Worm (Caenorhabditis elegans) whole organism, mixed stage, embryonic: ENCODE data around the gene clh-3.

Source experiments
- M03D4.4 ChIP-seq: sonication (generic microtip); optimal IDR thresholded peaks from 2 replicates; lab custom pipeline; 2017; ENCODE audit warnings: mild to moderate bottlenecking, missing genetic modification characterization, missing compliant biosample characterization
- bed-3 ChIP-seq: fragments of 200-800 bp; sonication (Bioruptor generic); optimal IDR thresholded peaks from 3 replicates; lab custom pipeline; 2018; ENCODE audit warnings: mild to moderate bottlenecking, missing genetic modification characterization, moderate library complexity, missing compliant biosample characterization
- blmp-1 ChIP-seq: fragments of 150-350 bp; optimal IDR thresholded peaks from 2 replicates; lab custom pipeline; 2014; ENCODE audit warnings: missing biosample characterization, missing genetic modification characterization
- ceh-39 ChIP-seq: fragments of 150-350 bp; optimal IDR thresholded peaks from 2 replicates; lab custom pipeline; 2014; ENCODE audit warnings: missing biosample characterization, missing genetic modification characterization
- ceh-43 ChIP-seq: fragments of 200-800 bp; sonication (Bioruptor generic); optimal IDR thresholded peaks from 2 replicates; lab custom pipeline; 2018; ENCODE audit warnings: mild to moderate bottlenecking, missing genetic modification characterization, moderate library complexity, missing compliant biosample characterization
- ceh-83 ChIP-seq: fragments of 200-800 bp; sonication (Bioruptor generic); optimal IDR thresholded peaks from 2 replicates; lab custom pipeline; 2018; ENCODE audit warnings: mild to moderate bottlenecking, missing genetic modification characterization, missing compliant biosample characterization
- ces-1 ChIP-seq: fragments of 150-350 bp; optimal IDR thresholded peaks from 2 replicates; lab custom pipeline; 2014; ENCODE audit warnings: missing biosample characterization, missing genetic modification reagents, missing genetic modification characterization
- cnd-1 ChIP-seq: fragments of 200-800 bp; sonication (Bioruptor generic); optimal IDR thresholded peaks from 2 replicates; lab custom pipeline; 2018; ENCODE audit warnings: mild to moderate bottlenecking, missing genetic modification characterization, missing compliant biosample characterization
- drap-1 ChIP-seq: fragments of 200-800 bp; sonication (Bioruptor generic); optimal IDR thresholded peaks from 3 replicates; lab custom pipeline; 2018; ENCODE audit warnings: mild to moderate bottlenecking, missing genetic modification characterization, missing compliant biosample characterization
- elt-1 ChIP-seq: sonication (generic microtip); optimal IDR thresholded peaks from 2 replicates; lab custom pipeline; 2017; ENCODE audit warnings: missing genetic modification characterization, mild to moderate bottlenecking, missing compliant biosample characterization, antibody characterized with exemption, moderate library complexity, borderline replicate concordance; ENCODE audit not compliant: insufficient read depth
- elt-3 ChIP-seq: fragments of 150-350 bp; optimal IDR thresholded peaks from 2 replicates; lab custom pipeline; 2014; ENCODE audit warnings: missing biosample characterization, missing genetic modification characterization
- flh-1 ChIP-seq: fragments of 200-800 bp; sonication (Bioruptor generic); optimal IDR thresholded peaks from 2 replicates; lab custom pipeline; 2018; ENCODE audit warnings: mild to moderate bottlenecking, missing genetic modification characterization, moderate library complexity, missing compliant biosample characterization
- ham-2 ChIP-seq: fragments of 200-800 bp; sonication (Bioruptor generic); optimal IDR thresholded peaks from 2 replicates; lab custom pipeline; 2018; ENCODE audit warnings: mild to moderate bottlenecking, missing genetic modification characterization, missing compliant biosample characterization
- lin-13 ChIP-seq: fragments of 150-350 bp; optimal IDR thresholded peaks from 2 replicates; lab custom pipeline; 2014; ENCODE audit warnings: missing biosample characterization, missing genetic modification characterization
- lsy-2 ChIP-seq: fragments of 150-350 bp; optimal IDR thresholded peaks from 2 replicates; lab custom pipeline; 2014; ENCODE audit warnings: missing biosample characterization, missing genetic modification characterization
- mab-5 ChIP-seq: fragments of 150-350 bp; optimal IDR thresholded peaks from 2 replicates; lab custom pipeline; 2014; ENCODE audit warnings: missing biosample characterization, missing genetic modification characterization
- mep-1 ChIP-seq: fragments of 150-350 bp; optimal IDR thresholded peaks from 2 replicates; lab custom pipeline; 2017; ENCODE audit warnings: missing biosample characterization, missing genetic modification reagents, missing genetic modification characterization, inconsistent platforms
- mls-2 ChIP-seq: sonication (generic microtip); optimal IDR thresholded peaks from 2 replicates; lab custom pipeline; 2016; ENCODE audit warnings: mild to moderate bottlenecking, missing genetic modification characterization, moderate library complexity, missing compliant biosample characterization
- nhr-12 ChIP-seq: fragments of 150-350 bp; optimal IDR thresholded peaks from 2 replicates; lab custom pipeline; 2014; ENCODE audit warnings: missing biosample characterization, missing genetic modification characterization
- nhr-2 ChIP-seq: fragments of 150-350 bp; optimal IDR thresholded peaks from 2 replicates; lab custom pipeline; 2014; ENCODE audit warnings: missing biosample characterization, missing genetic modification characterization
- nhr-28 ChIP-seq: fragments of 150-350 bp; optimal IDR thresholded peaks from 2 replicates; lab custom pipeline; 2014; ENCODE audit warnings: missing biosample characterization, missing genetic modification characterization
- nhr-76 ChIP-seq: sonication (generic microtip); optimal IDR thresholded peaks from 2 replicates; lab custom pipeline; 2017; ENCODE audit warnings: missing biosample characterization, missing genetic modification characterization
- pha-4 ChIP-seq: fragments of 150-350 bp; optimal IDR thresholded peaks from 2 replicates; lab custom pipeline; 2018; ENCODE audit warnings: missing biosample characterization, missing genetic modification reagents, missing genetic modification characterization
- snpc-4 ChIP-seq: fragments of 150-350 bp; optimal IDR thresholded peaks from 2 replicates; lab custom pipeline; 2014; ENCODE audit warnings: missing biosample characterization, missing genetic modification characterization
- sptf-1 ChIP-seq: sonication (generic microtip); optimal IDR thresholded peaks from 2 replicates; lab custom pipeline; 2017; ENCODE audit warnings: mild to moderate bottlenecking, missing genetic modification characterization, moderate library complexity, missing compliant biosample characterization
- tbx-8 ChIP-seq: fragments of 200-800 bp; sonication (Bioruptor generic); optimal IDR thresholded peaks from 2 replicates; lab custom pipeline; 2018; ENCODE audit warnings: mild to moderate bottlenecking, missing genetic modification characterization, moderate library complexity, missing compliant biosample characterization
- unc-120 ChIP-seq: sonication (generic microtip); optimal IDR thresholded peaks from 2 replicates; lab custom pipeline; 2017; ENCODE audit warnings: missing genetic modification characterization, missing compliant biosample characterization; ENCODE audit not compliant: poor library complexity, severe bottlenecking
- unc-62 ChIP-seq: fragments of 150-350 bp; optimal IDR thresholded peaks from 2 replicates; lab custom pipeline; 2014; ENCODE audit warnings: missing biosample characterization, missing genetic modification reagents, missing genetic modification characterization
- zip-8 ChIP-seq: fragments of 150-350 bp; optimal IDR thresholded peaks from 2 replicates; lab custom pipeline; 2014; ENCODE audit warnings: missing biosample characterization, missing genetic modification characterization

clh-3 gene

ce11 chrII:7245576-7245975 is 19.9 kb upstream of the clh-3 start, which contains the start of gene skpo-3:
Gene skpo-3, plus strand, starts transcription at chrII:7245876.
- no peak for TF ChIP-seq cnd-1 (tag; lab: Kevin White, UChicago)
- TF ChIP-seq ham-2 (GFP tag; lab: Kevin White, UChicago), result no peak
- TF ChIP-seq mab-5 (tag; lab: Kevin White, UChicago), result no peak
- TF ChIP-seq nhr-12 (tag; lab: Kevin White, UChicago), result no peak
- TF ChIP-seq mep-1 (tag; lab: Kevin White, UChicago), result no peak
- TF ChIP-seq ceh-43 (GFP tag; lab: Kevin White, UChicago), result no peak
- TF ChIP-seq blmp-1 (tag; lab: Kevin White, UChicago), result no peak
- TF ChIP-seq M03D4.4, result no peak
- TF ChIP-seq elt-1, result no peak
- no peak for TF ChIP-seq bed-3 (GFP tag; lab: Kevin White, UChicago)
- TF ChIP-seq zip-8 (tag; lab: Kevin White, UChicago), result no peak
- no peak for TF ChIP-seq ceh-83 (GFP tag; lab: Kevin White, UChicago)

- TF ChIP-seq blmp-1 (tag; lab: Kevin White, UChicago), result no peak
- no peak for TF ChIP-seq unc-62
- TF ChIP-seq ceh-43 (GFP tag; lab: Kevin White, UChicago), result no peak
- TF ChIP-seq flh-1 (GFP tag; lab: Kevin White, UChicago), result no peak
- TF ChIP-seq pha-4, result no peak
- TF ChIP-seq nhr-76 (tag; lab: Kevin White, UChicago), result no peak
- no peak for TF ChIP-seq snpc-4 (tag; lab: Kevin White, UChicago)
- no peak for TF ChIP-seq sptf-1 (tag; lab: Kevin White, UChicago)
- no peak for TF ChIP-seq ham-2 (GFP tag; lab: Kevin White, UChicago)
- TF ChIP-seq drap-1 (GFP tag; lab: Kevin White, UChicago), result no peak
- TF ChIP-seq ces-1, result no peak
- TF ChIP-seq zip-8 (tag; lab: Kevin White, UChicago), result no peak
- TF ChIP-seq, all 35 proteins: peak for 0
These were observed 17.0 kb upstream of the clh-3 start for ce11 chrII:7242754-7243153.

DNA sequence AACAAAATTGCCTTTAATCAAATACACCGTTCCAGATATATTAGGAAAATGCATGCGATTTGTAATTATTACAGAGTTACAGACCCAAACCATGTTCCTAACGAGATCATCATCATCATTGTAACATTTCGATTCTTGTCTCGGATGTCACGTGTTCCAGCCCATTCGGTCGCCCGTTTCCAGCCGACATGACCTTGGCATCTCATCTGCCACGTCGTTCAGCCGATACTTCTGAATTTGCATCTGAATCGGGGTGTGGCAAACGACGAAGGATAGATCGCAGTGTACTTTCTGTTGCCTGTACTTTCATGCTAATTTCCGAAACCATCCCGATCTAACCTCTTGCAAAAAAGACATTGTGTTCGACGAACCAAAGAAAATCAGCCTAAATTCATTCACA is 14.0 kb upstream of the clh-3 start:
- TF ChIP-seq sptf-1 (tag; lab: Kevin White, UChicago), result no peak

ce11 chrII:7238791-7239190 is 13.1 kb upstream of the clh-3 start:
- TF ChIP-seq flh-1 (GFP tag; lab: Kevin White, UChicago) (no peak), unc-120 (no peak), snpc-4 (tag; lab: Kevin White, UChicago) (no peak), pha-4 (no peak), ceh-39 (tag; lab: Kevin White, UChicago) (no peak), mep-1 (tag; lab: Kevin White, UChicago) (no peak), lin-13 (no peak), nhr-2 (tag; lab: Kevin White, UChicago) (no peak), elt-3 (tag; lab: Kevin White, UChicago) (no peak), blmp-1 (tag; lab: Kevin White, UChicago) (no peak)
- TF ChIP-seq, all 35 proteins: peak for 0

- TF ChIP-seq nhr-2 (tag; lab: Kevin White, UChicago), result no peak
- TF ChIP-seq ces-1, result no peak
- no peak for TF ChIP-seq tbx-8 (GFP tag; lab: Kevin White, UChicago)
- TF ChIP-seq mab-5 (tag; lab: Kevin White, UChicago), result no peak
- TF ChIP-seq drap-1 (GFP tag; lab: Kevin White, UChicago), result no peak
- no peak for TF ChIP-seq ceh-83 (GFP tag; lab: Kevin White, UChicago)
- no peak for TF ChIP-seq lsy-2
- TF ChIP-seq unc-62, result no peak
- TF ChIP-seq nhr-28 (tag; lab: Kevin White, UChicago), result no peak
These were observed 12.5 kb upstream of the clh-3 start, which contains the start of gene aqp-1 for ce11 chrII:7238248-7238647. Gene aqp-1, minus strand, starts transcription at chrII:7238349.

- TF ChIP-seq zip-8 (tag; lab: Kevin White, UChicago) (no peak), lsy-2 (no peak), elt-1 (no peak), flh-1 (GFP tag; lab: Kevin White, UChicago) (no peak), cnd-1 (tag; lab: Kevin White, UChicago) (no peak), nhr-76 (tag; lab: Kevin White, UChicago) (no peak), ham-2 (GFP tag; lab: Kevin White, UChicago) (no peak), mls-2 (no peak), ces-1 (no peak)
These were observed 11.2 kb upstream of the clh-3 start for ce11 chrII:7236937-7237336.
